Worm (Caenorhabditis elegans) whole organism, L3 larva: ENCODE measurements around the gene crn-7.

Experiments used
- ceh-28 ChIP-seq: fragments of 150-350 bp; optimal IDR thresholded peaks from 2 replicates; lab custom pipeline; 2014; ENCODE audit warnings: missing biosample characterization, missing genetic modification reagents, missing genetic modification characterization
- nhr-25 ChIP-seq: sonication (generic microtip); optimal IDR thresholded peaks from 2 replicates; lab custom pipeline; 2017; ENCODE audit warnings: missing biosample characterization, missing genetic modification characterization

DNA sequence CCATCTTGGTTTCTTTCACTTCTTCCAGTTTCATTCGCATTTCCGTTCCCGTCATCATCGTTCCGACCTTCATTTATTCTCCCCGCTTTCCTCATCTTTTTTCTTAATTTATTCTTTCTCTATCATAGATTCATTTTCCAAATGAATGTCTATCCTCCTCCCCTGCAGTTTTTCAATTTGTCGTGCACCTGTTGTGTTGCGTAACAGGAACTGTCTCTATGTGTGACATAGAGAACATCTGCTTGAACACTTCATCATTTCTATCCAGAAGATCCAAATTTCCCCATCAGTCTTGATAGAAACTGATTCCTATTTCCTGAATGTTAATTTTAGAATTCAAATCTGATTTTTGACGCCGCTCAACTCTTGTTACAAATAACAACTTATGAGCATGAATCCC is 15.2 kb downstream of the crn-7 start:
- TF ChIP-seq ceh-28 (tag; lab: Kevin White, UChicago), result no peak
- TF ChIP-seq nhr-25 (tag; lab: Kevin White, UChicago), result no peak
